Fruit fly (Drosophila melanogaster) whole organism, embryonic: Measurements from ENCODE around the gene ATPsynB.

Experiments
- Ada2b ChIP-seq: fragments of 200-800 bp; sonication (Bioruptor generic); IDR thresholded peaks from 2 replicates; pipeline ENCODE4 v1.3.6; 2022; ENCODE audit warnings: missing biosample characterization, missing genetic modification characterization
- Aef1 ChIP-seq: fragments of 200-800 bp; sonication (Bioruptor generic); IDR thresholded peaks from 3 replicates; pipeline ENCODE4 v1.3.6; 2022; ENCODE audit warnings: missing biosample characterization, missing genetic modification characterization
- BEAF-32 ChIP-seq: fragments of 200-800 bp; sonication (Bioruptor generic); optimal IDR thresholded peaks from 3 replicates; lab custom pipeline; 2017; ENCODE audit warnings: missing biosample characterization, missing genetic modification characterization, mild to moderate bottlenecking, moderate library complexity, missing genetic modification reagents
- CG10979 ChIP-seq: fragments of 200-800 bp; sonication (Bioruptor generic); optimal IDR thresholded peaks from 2 replicates; lab custom pipeline; 2018; ENCODE audit warnings: missing biosample characterization, mild to moderate bottlenecking, missing genetic modification characterization, moderate library complexity
- CG11560 ChIP-seq: fragments of 200-800 bp; sonication (Bioruptor generic); IDR thresholded peaks from 3 replicates; pipeline ENCODE4 v1.3.6; 2022; ENCODE audit warnings: missing biosample characterization, missing genetic modification characterization
- CG11695 ChIP-seq: fragments of 200-800 bp; sonication (Bioruptor generic); IDR thresholded peaks from 3 replicates; pipeline ENCODE4 v1.3.6; 2022; ENCODE audit warnings: missing biosample characterization, missing genetic modification characterization
- CG12104 ChIP-seq: fragments of 200-800 bp; sonication (Bioruptor generic); optimal IDR thresholded peaks from 3 replicates; lab custom pipeline; 2016; ENCODE audit warnings: missing biosample characterization, missing genetic modification characterization
- CG12155 ChIP-seq: fragments of 200-800 bp; sonication (Bioruptor generic); optimal IDR thresholded peaks from 3 replicates; lab custom pipeline; 2016; ENCODE audit warnings: missing biosample characterization, missing genetic modification characterization
- CG13894 ChIP-seq: fragments of 200-800 bp; sonication (Bioruptor generic); optimal IDR thresholded peaks from 3 replicates; lab custom pipeline; 2018; ENCODE audit warnings: missing biosample characterization, mild to moderate bottlenecking, missing genetic modification characterization, moderate library complexity
- CG14667 ChIP-seq: fragments of 200-800 bp; sonication (Bioruptor generic); IDR thresholded peaks from 2 replicates; pipeline ENCODE4 v1.3.6; 2022; ENCODE audit warnings: missing biosample characterization, missing genetic modification characterization
- CG15011 ChIP-seq: fragments of 200-800 bp; sonication (Bioruptor generic); optimal IDR thresholded peaks from 3 replicates; lab custom pipeline; 2018; ENCODE audit warnings: missing biosample characterization, mild to moderate bottlenecking, missing genetic modification characterization
- CG16813 ChIP-seq: fragments of 200-800 bp; sonication (Bioruptor generic); IDR thresholded peaks from 3 replicates; pipeline ENCODE4 v1.3.6; 2022; ENCODE audit warnings: missing biosample characterization, missing genetic modification characterization; ENCODE audit not compliant: partially characterized antibody
- CG16815 ChIP-seq: fragments of 200-800 bp; sonication (Bioruptor generic); optimal IDR thresholded peaks from 3 replicates; lab custom pipeline; 2017; ENCODE audit warnings: missing biosample characterization, mild to moderate bottlenecking, missing genetic modification characterization
- CG17361 ChIP-seq: fragments of 200-800 bp; sonication (Bioruptor generic); IDR thresholded peaks from 3 replicates; pipeline ENCODE4 v1.3.6; 2022; ENCODE audit warnings: missing biosample characterization, missing genetic modification characterization
- CG18011 ChIP-seq: fragments of 200-800 bp; sonication (Bioruptor generic); optimal IDR thresholded peaks from 2 replicates; lab custom pipeline; 2017; ENCODE audit warnings: missing biosample characterization, missing genetic modification characterization, mild to moderate bottlenecking, moderate library complexity, missing genotype
- CG30020 ChIP-seq: fragments of 200-800 bp; optimal IDR thresholded peaks from 2 replicates; lab custom pipeline; 2019; ENCODE audit warnings: missing biosample characterization, mild to moderate bottlenecking, missing genetic modification characterization, moderate library complexity
- CG3847 ChIP-seq: fragments of 200-800 bp; sonication (Bioruptor generic); IDR thresholded peaks from 2 replicates; pipeline ENCODE4 v1.3.6; 2022; ENCODE audit warnings: missing biosample characterization, missing genetic modification characterization
- CG4360 ChIP-seq: fragments of 200-800 bp; sonication (Bioruptor generic); IDR thresholded peaks from 2 replicates; pipeline ENCODE4 v1.3.6; 2022; ENCODE audit warnings: missing biosample characterization, missing genetic modification characterization
- CG5953 ChIP-seq: fragments of 200-800 bp; sonication (Bioruptor generic); IDR thresholded peaks from 2 replicates; pipeline ENCODE4 v1.3.6; 2022; ENCODE audit warnings: missing biosample characterization, missing genetic modification characterization
- CG6175 ChIP-seq: fragments of 200-800 bp; sonication (Bioruptor generic); IDR thresholded peaks from 3 replicates; pipeline ENCODE4 v1.3.6; 2022; ENCODE audit warnings: missing biosample characterization, missing genetic modification characterization
- CG8765 ChIP-seq: fragments of 200-800 bp; sonication (Bioruptor generic); IDR thresholded peaks from 2 replicates; pipeline ENCODE4 v1.3.6; 2022; ENCODE audit warnings: missing biosample characterization, missing genetic modification characterization
- CG9215 ChIP-seq: fragments of 200-800 bp; sonication (Bioruptor generic); IDR thresholded peaks from 2 replicates; pipeline ENCODE4 v1.3.6; 2022; ENCODE audit warnings: missing biosample characterization, missing genetic modification characterization
- CG9727 ChIP-seq: fragments of 200-800 bp; sonication (Bioruptor generic); optimal IDR thresholded peaks from 3 replicates; lab custom pipeline; 2017; ENCODE audit warnings: missing biosample characterization, mild to moderate bottlenecking, missing genetic modification characterization
- CG9817 ChIP-seq: fragments of 200-800 bp; sonication (Bioruptor generic); optimal IDR thresholded peaks from 2 replicates; lab custom pipeline; 2018; ENCODE audit warnings: missing biosample characterization, mild to moderate bottlenecking, missing genetic modification characterization, moderate library complexity
- CoRest ChIP-seq: fragments of 200-800 bp; sonication (Bioruptor generic); optimal IDR thresholded peaks from 3 replicates; lab custom pipeline; 2018; ENCODE audit warnings: missing biosample characterization, mild to moderate bottlenecking, missing genetic modification characterization, moderate library complexity
- Dbx ChIP-seq: fragments of 200-800 bp; sonication (Bioruptor generic); IDR thresholded peaks from 3 replicates; pipeline ENCODE4 v1.3.6; 2022; ENCODE audit warnings: missing biosample characterization, missing genetic modification characterization
- Deaf1 ChIP-seq: fragments of 200-800 bp; optimal IDR thresholded peaks from 3 replicates; lab custom pipeline; 2019; ENCODE audit warnings: missing biosample characterization, mild to moderate bottlenecking, missing genetic modification characterization, moderate library complexity
- Eip74EF ChIP-seq, 2 experiments: fragments of 200-800 bp in 1 of 2; fragments of >200 bp in 1 of 2; sonication (Bioruptor generic) in 1 of 2; optimal IDR thresholded peaks; 2 replicates each; lab custom pipeline; 2017 to 2019; ENCODE audit warnings: missing biosample characterization in 2 of 2, missing genetic modification characterization in 2 of 2, mild to moderate bottlenecking in 1 of 2, moderate library complexity in 1 of 2
- HLH54F ChIP-seq: fragments of 200-800 bp; sonication (Bioruptor generic); optimal IDR thresholded peaks from 3 replicates; lab custom pipeline; 2016; ENCODE audit warnings: missing biosample characterization, missing genetic modification characterization
- Med ChIP-seq: fragments of 200-800 bp; sonication (Bioruptor generic); peaks from one replicate; lab custom pipeline; 2016; ENCODE audit warnings: missing biosample characterization, missing genetic modification characterization, mild to moderate bottlenecking, inconsistent platforms, moderate library complexity
- Ravus ChIP-seq: fragments of 200-800 bp; sonication (Bioruptor generic); IDR thresholded peaks from 2 replicates; pipeline ENCODE4 v1.3.6; 2022; ENCODE audit warnings: missing biosample characterization, missing genetic modification characterization
- Sin3A ChIP-seq: fragments of >200 bp; optimal IDR thresholded peaks from 2 replicates; lab custom pipeline; 2018
- Xrp1 ChIP-seq: fragments of 200-800 bp; sonication (Bioruptor generic); IDR thresholded peaks from 2 replicates; pipeline ENCODE4 v1.3.6; 2022; ENCODE audit warnings: missing biosample characterization, missing genetic modification characterization
- ap ChIP-seq: fragments of 200-800 bp; sonication (Bioruptor generic); IDR thresholded peaks from 2 replicates; pipeline ENCODE4 v1.3.6; 2022; ENCODE audit warnings: missing biosample characterization, missing genetic modification characterization
- btn ChIP-seq: fragments of 200-800 bp; sonication (Bioruptor generic); optimal IDR thresholded peaks from 2 replicates; lab custom pipeline; 2016; ENCODE audit warnings: missing biosample characterization, missing genetic modification characterization
- chif ChIP-seq, 2 experiments: fragments of 200-800 bp; sonication (Bioruptor generic); optimal IDR thresholded peaks; 3 replicates each; lab custom pipeline; 2016; ENCODE audit warnings: missing biosample characterization in 2 of 2, missing genetic modification characterization in 2 of 2
- esg ChIP-seq: fragments of 200-800 bp; sonication (Bioruptor generic); conservative IDR thresholded peaks from 2 replicates; pipeline ENCODE4 v1.3.6; 2022; ENCODE audit warnings: missing biosample characterization, missing genetic modification characterization
- eve ChIP-seq, 2 experiments: fragments of >200 bp; optimal IDR thresholded peaks; 2 replicates each; lab custom pipeline; 2017; ENCODE audit warnings: missing biosample characterization in 2 of 2, missing genetic modification characterization in 2 of 2
- fu2 ChIP-seq: fragments of 200-800 bp; sonication (Bioruptor generic); optimal IDR thresholded peaks from 2 replicates; lab custom pipeline; 2016; ENCODE audit warnings: missing biosample characterization, missing genetic modification characterization
- grau ChIP-seq: fragments of 200-800 bp; optimal IDR thresholded peaks from 3 replicates; lab custom pipeline; 2019; ENCODE audit warnings: missing biosample characterization, mild to moderate bottlenecking, missing genetic modification characterization, moderate library complexity
- grn ChIP-seq: fragments of 200-800 bp; sonication (Bioruptor generic); optimal IDR thresholded peaks from 3 replicates; lab custom pipeline; 2017; ENCODE audit warnings: missing biosample characterization, missing genetic modification characterization
- her ChIP-seq: fragments of 200-800 bp; sonication (Bioruptor generic); optimal IDR thresholded peaks from 2 replicates; lab custom pipeline; 2016; ENCODE audit warnings: missing biosample characterization, missing genetic modification characterization
- jumu ChIP-seq: fragments of 200-800 bp; sonication (Bioruptor generic); optimal IDR thresholded peaks from 3 replicates; lab custom pipeline; 2016; ENCODE audit warnings: missing biosample characterization, missing genetic modification characterization
- klu ChIP-seq: fragments of 200-800 bp; sonication (Bioruptor generic); IDR thresholded peaks from 2 replicates; pipeline ENCODE4 v1.3.6; 2022; ENCODE audit warnings: missing biosample characterization, missing genetic modification characterization
- mld ChIP-seq: fragments of 200-800 bp; sonication (Bioruptor generic); IDR thresholded peaks from 3 replicates; pipeline ENCODE4 v1.3.6; 2022; ENCODE audit warnings: missing biosample characterization, missing genetic modification characterization; ENCODE audit not compliant: partially characterized antibody
- nau ChIP-seq: fragments of 200-800 bp; sonication (Bioruptor generic); optimal IDR thresholded peaks from 3 replicates; lab custom pipeline; 2017; ENCODE audit warnings: missing biosample characterization, mild to moderate bottlenecking, missing genetic modification characterization, missing genetic modification reagents
- nerfin-1 ChIP-seq: fragments of 200-800 bp; sonication (Bioruptor generic); optimal IDR thresholded peaks from 3 replicates; lab custom pipeline; 2019; ENCODE audit warnings: missing biosample characterization, mild to moderate bottlenecking, missing genetic modification characterization, moderate library complexity
- pho ChIP-seq: fragments of 200-800 bp; sonication (Bioruptor generic); optimal IDR thresholded peaks from 2 replicates; lab custom pipeline; 2016; ENCODE audit warnings: missing biosample characterization, missing genetic modification characterization
- pnt ChIP-seq: fragments of 200-800 bp; sonication (Bioruptor generic); optimal IDR thresholded peaks from 3 replicates; lab custom pipeline; 2016; ENCODE audit warnings: missing biosample characterization, missing genetic modification characterization
- sna ChIP-seq: fragments of 200-800 bp; sonication (Bioruptor generic); IDR thresholded peaks from 2 replicates; pipeline ENCODE4 v1.3.6; 2022; ENCODE audit warnings: missing biosample characterization, missing genetic modification characterization; ENCODE audit not compliant: partially characterized antibody
- usp ChIP-seq: fragments of >200 bp; optimal IDR thresholded peaks from 2 replicates; lab custom pipeline; 2017; ENCODE audit warnings: missing biosample characterization, missing genetic modification characterization
- zfh2 ChIP-seq: fragments of 200-800 bp; sonication (Bioruptor generic); optimal IDR thresholded peaks from 2 replicates; lab custom pipeline; 2016; ENCODE audit warnings: missing biosample characterization, missing genetic modification characterization

The ATPsynB gene

dm6 chr3L:9723108-9723507 is 6.7 kb upstream of the ATPsynB start, which contains the start of the genes nbs and defl (continued):
- TF ChIP-seq CG9727 (GFP tag; lab: Kevin White, UChicago) (peak; percentile 44), esg (GFP tag; lab: Robert Waterston, UW) (peak; percentile 54), fu2 (GFP tag; lab: Kevin White, UChicago) (peak; percentile 71), CG15011 (GFP tag; lab: Kevin White, UChicago) (no peak), Eip74EF (GFP tag; optimal IDR thresholded peaks at IDR 0.05; lab: Kevin White, UChicago) (no peak), jumu (GFP tag; lab: Kevin White, UChicago) (peak; percentile 63), CG10979 (tag; lab: Kevin White, UChicago) (peak; percentile 46), pho (GFP tag; lab: Kevin White, UChicago) (peak; percentile 80), ap (no peak), chif (GFP tag; optimal IDR thresholded peaks at IDR 0.05; lab: Kevin White, UChicago) (peak; percentile 52 to 69), mld (GFP tag; lab: Robert Waterston, UW) (no peak), BEAF-32 (GFP tag; lab: Kevin White, UChicago) (peak; percentile 71), Sin3A (lab: Kevin White, UChicago) (peak; percentile 50), nerfin-1 (tag; lab: Kevin White, UChicago) (peak; percentile 45), CG13894 (tag; lab: Kevin White, UChicago) (no peak), CG11695 (GFP tag; lab: Robert Waterston, UW) (peak; percentile 62; the same call in 2 of the 3 replicates), HLH54F (GFP tag; lab: Kevin White, UChicago) (peak; percentile 76), CG16815 (GFP tag; lab: Kevin White, UChicago) (peak; percentile 45), btn (GFP tag; lab: Kevin White, UChicago) (no peak), Dbx (GFP tag; lab: Robert Waterston, UW) (peak; percentile 72), CG3847 (peak; percentile 82), Xrp1 (GFP tag; lab: Robert Waterston, UW) (peak; percentile 76), CG12104 (GFP tag; lab: Kevin White, UChicago) (peak; percentile 53), nau (no peak), CG18011 (peak; percentile 22), zfh2 (GFP tag; lab: Kevin White, UChicago) (peak; percentile 77), CG30020 (tag; lab: Kevin White, UChicago) (peak; percentile 62), Ravus (GFP tag; lab: Robert Waterston, UW) (peak; percentile 43), her (GFP tag; lab: Kevin White, UChicago) (no peak), CG6175 (GFP tag; lab: Robert Waterston, UW) (no peak), CG17361 (peak; percentile 86), usp (no peak), CG5953 (no peak), CG12155 (peak; percentile 69), CG8765 (peak; percentile 65), CG4360 (GFP tag; lab: Robert Waterston, UW) (no peak), eve (GFP tag; optimal IDR thresholded peaks at IDR 0.05; lab: Kevin White, UChicago) (no peak), CG14667 (GFP tag; lab: Robert Waterston, UW) (peak; percentile 76), CG9817 (peak; percentile 61), Ada2b (GFP tag; lab: Robert Waterston, UW) (peak; percentile 62), klu (GFP tag; lab: Robert Waterston, UW) (peak; percentile 48; the same call in 1 of the 2 replicates), Aef1 (GFP tag; lab: Robert Waterston, UW) (peak; percentile 74), CG11560 (no peak), grau (tag; lab: Kevin White, UChicago) (peak; percentile 76), CoRest (peak; percentile 82), Med (peak; percentile 93), grn (no peak), Deaf1 (tag; lab: Kevin White, UChicago) (no peak), CG16813 (GFP tag; lab: Robert Waterston, UW) (peak; percentile 52), CG9215 (peak; percentile 81), sna (GFP tag; lab: Robert Waterston, UW) (no peak), pnt (GFP tag; lab: Kevin White, UChicago) (peak; percentile 61)
